Worm (Caenorhabditis elegans) whole organism, late embryonic: ENCODE measurements around the gene C49H3.3.

Source experiments
- C08G9.2 ChIP-seq: sonication (generic microtip); optimal IDR thresholded peaks from 2 replicates; lab custom pipeline; 2016; ENCODE audit warnings: mild to moderate bottlenecking, missing genetic modification characterization, moderate library complexity, missing compliant biosample characterization
- T23F11.4 ChIP-seq: fragments of 200-800 bp; sonication (Bioruptor generic); optimal IDR thresholded peaks from 2 replicates; lab custom pipeline; 2018; ENCODE audit warnings: mild to moderate bottlenecking, missing genetic modification characterization, missing compliant biosample characterization
- ama-1 ChIP-seq: fragments of 150-350 bp; optimal IDR thresholded peaks from 2 replicates; lab custom pipeline; 2014
- ceh-14 ChIP-seq: sonication (generic microtip); optimal IDR thresholded peaks from 2 replicates; lab custom pipeline; 2016; ENCODE audit warnings: missing genotype, missing genetic modification characterization, missing compliant biosample characterization
- ceh-19 ChIP-seq: fragments of 200-800 bp; sonication (Bioruptor generic); optimal IDR thresholded peaks from 2 replicates; lab custom pipeline; 2018; ENCODE audit warnings: mild to moderate bottlenecking, missing genetic modification characterization, missing compliant biosample characterization
- ceh-2 ChIP-seq: sonication (generic microtip); optimal IDR thresholded peaks from 2 replicates; lab custom pipeline; 2016; ENCODE audit warnings: missing genotype, missing genetic modification characterization, missing compliant biosample characterization
- ceh-22 ChIP-seq: sonication (generic microtip); optimal IDR thresholded peaks from 2 replicates; lab custom pipeline; 2017; ENCODE audit warnings: missing biosample characterization, missing genetic modification characterization
- ceh-24 ChIP-seq: sonication (generic microtip); optimal IDR thresholded peaks from 2 replicates; lab custom pipeline; 2016; ENCODE audit warnings: mild to moderate bottlenecking, missing genetic modification characterization, missing compliant biosample characterization
- ceh-30 ChIP-seq: fragments of 150-350 bp; optimal IDR thresholded peaks from 2 replicates; lab custom pipeline; 2014; ENCODE audit warnings: missing biosample characterization, missing genetic modification characterization
- ceh-31 ChIP-seq: sonication (generic microtip); optimal IDR thresholded peaks from 2 replicates; lab custom pipeline; 2016; ENCODE audit warnings: missing genetic modification characterization, missing compliant biosample characterization
- ceh-6 ChIP-seq: fragments of 200-800 bp; sonication (Bioruptor generic); optimal IDR thresholded peaks from 2 replicates; lab custom pipeline; 2018; ENCODE audit warnings: mild to moderate bottlenecking, missing genetic modification characterization, missing compliant biosample characterization
- ceh-9 ChIP-seq: sonication (generic microtip); optimal IDR thresholded peaks from 2 replicates; lab custom pipeline; 2016; ENCODE audit warnings: mild to moderate bottlenecking, missing genetic modification characterization, inconsistent platforms, missing compliant biosample characterization
- dve-1 ChIP-seq: sonication (generic microtip); optimal IDR thresholded peaks from 2 replicates; lab custom pipeline; 2017; ENCODE audit warnings: antibody characterized with exemption, mild to moderate bottlenecking, missing genetic modification characterization, missing compliant biosample characterization
- elt-2 ChIP-seq: sonication (generic microtip); optimal IDR thresholded peaks from 2 replicates; lab custom pipeline; 2016; ENCODE audit warnings: missing genetic modification reagents, missing genetic modification characterization, missing compliant biosample characterization
- elt-4 ChIP-seq: sonication (generic microtip); optimal IDR thresholded peaks from 2 replicates; lab custom pipeline; 2016; ENCODE audit warnings: missing genetic modification characterization, missing compliant biosample characterization
- eyg-1 ChIP-seq: sonication (generic microtip); optimal IDR thresholded peaks from 2 replicates; lab custom pipeline; 2016; ENCODE audit warnings: missing genotype, missing genetic modification characterization, missing compliant biosample characterization
- fax-1 ChIP-seq: sonication (generic microtip); optimal IDR thresholded peaks from 2 replicates; lab custom pipeline; 2016; ENCODE audit warnings: missing genotype, missing genetic modification characterization, missing compliant biosample characterization
- fkh-10 ChIP-seq: fragments of 150-350 bp; optimal IDR thresholded peaks from 2 replicates; lab custom pipeline; 2014; ENCODE audit warnings: missing biosample characterization, missing genetic modification reagents, missing genetic modification characterization
- fkh-6 ChIP-seq: sonication (generic microtip); optimal IDR thresholded peaks from 2 replicates; lab custom pipeline; 2016; ENCODE audit warnings: missing genetic modification characterization, missing compliant biosample characterization
- gmeb-2 ChIP-seq: sonication (generic microtip); optimal IDR thresholded peaks from 2 replicates; lab custom pipeline; 2016; ENCODE audit warnings: missing genetic modification characterization, inconsistent platforms, missing compliant biosample characterization
- hlh-13 ChIP-seq: fragments of 200-800 bp; sonication (Bioruptor generic); optimal IDR thresholded peaks from 2 replicates; lab custom pipeline; 2018; ENCODE audit warnings: mild to moderate bottlenecking, missing genetic modification characterization, missing compliant biosample characterization
- hlh-30 ChIP-seq: sonication (generic microtip); optimal IDR thresholded peaks from 2 replicates; lab custom pipeline; 2017; ENCODE audit warnings: antibody characterized with exemption, missing genetic modification characterization, missing compliant biosample characterization; ENCODE audit not compliant: insufficient read depth
- lim-6 ChIP-seq: sonication (generic microtip); optimal IDR thresholded peaks from 2 replicates; lab custom pipeline; 2016; ENCODE audit warnings: missing genetic modification characterization, missing compliant biosample characterization
- lin-11 ChIP-seq: fragments of 200-800 bp; sonication (Bioruptor generic); optimal IDR thresholded peaks from 2 replicates; lab custom pipeline; 2018; ENCODE audit warnings: mild to moderate bottlenecking, missing genetic modification characterization, missing compliant biosample characterization
- madf-2 ChIP-seq: sonication (generic microtip); optimal IDR thresholded peaks from 2 replicates; lab custom pipeline; 2017; ENCODE audit warnings: missing genetic modification characterization, missing compliant biosample characterization
- nfya-1 ChIP-seq: sonication (generic microtip); optimal IDR thresholded peaks from 2 replicates; lab custom pipeline; 2017; ENCODE audit warnings: missing genetic modification characterization, mild to moderate bottlenecking, missing compliant biosample characterization, antibody characterized with exemption, moderate library complexity
- nhr-11 ChIP-seq: fragments of 150-350 bp; optimal IDR thresholded peaks from 2 replicates; lab custom pipeline; 2014; ENCODE audit warnings: missing biosample characterization, missing genetic modification characterization
- npax-4 ChIP-seq: sonication (generic microtip); optimal IDR thresholded peaks from 2 replicates; lab custom pipeline; 2016; ENCODE audit warnings: missing genetic modification characterization, missing compliant biosample characterization
- pat-9 ChIP-seq: fragments of 200-800 bp; sonication (Bioruptor generic); optimal IDR thresholded peaks from 2 replicates; lab custom pipeline; 2018; ENCODE audit warnings: mild to moderate bottlenecking, missing genetic modification characterization, moderate library complexity, missing compliant biosample characterization
- pha-2 ChIP-seq: sonication (generic microtip); optimal IDR thresholded peaks from 2 replicates; lab custom pipeline; 2017; ENCODE audit warnings: mild to moderate bottlenecking, missing genetic modification characterization, missing compliant biosample characterization
- pha-4 ChIP-seq: fragments of 150-350 bp; optimal IDR thresholded peaks from 2 replicates; lab custom pipeline; 2018; ENCODE audit warnings: missing biosample characterization, missing genetic modification reagents, missing genetic modification characterization
- pqm-1 ChIP-seq: sonication (generic microtip); optimal IDR thresholded peaks from 2 replicates; lab custom pipeline; 2016; ENCODE audit warnings: missing genetic modification characterization, missing compliant biosample characterization
- sdc-2 ChIP-seq: sonication (generic microtip); optimal IDR thresholded peaks from 2 replicates; lab custom pipeline; 2016; ENCODE audit warnings: missing genotype, missing genetic modification characterization, missing compliant biosample characterization
- syd-9 ChIP-seq: sonication (generic microtip); optimal IDR thresholded peaks from 2 replicates; lab custom pipeline; 2016; ENCODE audit warnings: mild to moderate bottlenecking, missing genetic modification characterization, moderate library complexity, missing compliant biosample characterization
- tbx-7 ChIP-seq: sonication (generic microtip); optimal IDR thresholded peaks from 2 replicates; lab custom pipeline; 2016; ENCODE audit warnings: missing genotype, missing genetic modification characterization, missing compliant biosample characterization
- ttx-3 ChIP-seq: sonication (generic microtip); optimal IDR thresholded peaks from 2 replicates; lab custom pipeline; 2016; ENCODE audit warnings: missing genetic modification reagents, missing genetic modification characterization, missing compliant biosample characterization
- unc-3 ChIP-seq, 2 experiments: fragments of 200-800 bp in 1 of 2; sonication (Bioruptor generic) in 1 of 2; sonication (generic microtip) in 1 of 2; conservative IDR thresholded peaks in 1 of 2; optimal IDR thresholded peaks in 1 of 2; 2 replicates each; pipeline versions ENCODE4 v1.3.6 to Lab custom; 2016 to 2022; ENCODE audit warnings: missing compliant biosample characterization in 2 of 2, missing genetic modification characterization in 2 of 2, missing genetic modification reagents in 1 of 2
- unc-55 ChIP-seq: sonication (generic microtip); optimal IDR thresholded peaks from 2 replicates; lab custom pipeline; 2017; ENCODE audit warnings: missing biosample characterization, missing genetic modification reagents, missing genetic modification characterization
- zip-5 ChIP-seq: sonication (generic microtip); optimal IDR thresholded peaks from 2 replicates; lab custom pipeline; 2016; ENCODE audit warnings: missing genetic modification characterization, missing compliant biosample characterization
- ztf-16 ChIP-seq: sonication (generic microtip); optimal IDR thresholded peaks from 2 replicates; lab custom pipeline; 2017; ENCODE audit warnings: missing genetic modification characterization, missing compliant biosample characterization

C49H3.3 gene

DNA sequence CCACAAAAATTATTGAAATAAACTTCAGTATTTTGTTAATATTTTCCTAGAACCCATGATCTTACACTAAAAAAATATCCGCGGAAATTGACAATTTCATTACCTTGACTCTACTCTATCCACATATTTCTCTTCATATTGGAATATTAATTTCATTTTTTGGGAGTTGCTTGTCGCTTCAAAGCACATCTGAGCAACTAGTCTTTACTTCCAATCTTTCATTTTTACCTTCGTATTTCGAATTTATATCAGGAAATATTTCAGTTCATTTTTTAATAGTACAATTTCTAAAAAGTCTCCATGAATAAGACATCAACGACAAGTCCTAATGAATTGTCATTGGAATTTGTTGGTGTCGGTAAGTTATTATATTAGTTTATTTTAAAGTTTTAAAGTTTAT is 45.1 kb upstream of the C49H3.3 start, which contains the start of gene srt-73:
Gene srt-73, plus strand, starts transcription at position 301 of the 400 bp plus-strand sequence.
- TF ChIP-seq lim-6 = no peak
- TF ChIP-seq ceh-2 (tag; lab: Kevin White, UChicago) = no peak
- TF ChIP-seq zip-5 (tag; lab: Kevin White, UChicago) = no peak
- TF ChIP-seq ceh-6 (GFP tag; lab: Kevin White, UChicago) = no peak
- TF ChIP-seq nfya-1 = no peak
- TF ChIP-seq, all 69 proteins: peak for 0

DNA sequence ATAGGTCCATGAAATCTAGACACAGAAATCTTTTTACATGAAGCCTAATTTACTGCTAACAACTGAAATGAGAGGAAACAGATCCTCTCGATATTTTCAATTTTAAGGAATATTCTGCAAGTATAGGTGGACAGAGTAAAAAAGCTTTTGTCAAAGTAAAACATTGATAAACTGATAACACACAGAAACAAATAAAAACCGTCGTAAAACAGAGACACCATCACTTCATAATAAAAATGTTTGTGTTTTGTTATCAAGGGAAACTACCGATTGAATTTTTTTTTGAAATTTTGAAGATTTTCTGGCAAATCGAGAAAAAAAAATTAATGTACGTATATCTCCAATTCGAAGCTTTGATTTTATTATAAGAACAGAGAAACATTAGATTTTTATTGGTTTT is 43.0 kb upstream of the C49H3.3 start:
- TF ChIP-seq tbx-7 (tag; lab: Kevin White, UChicago) (no peak), ttx-3 (no peak), gmeb-2 (no peak), ztf-16 (tag; lab: Kevin White, UChicago) (no peak), nhr-11 (tag; lab: Kevin White, UChicago) (no peak)

DNA sequence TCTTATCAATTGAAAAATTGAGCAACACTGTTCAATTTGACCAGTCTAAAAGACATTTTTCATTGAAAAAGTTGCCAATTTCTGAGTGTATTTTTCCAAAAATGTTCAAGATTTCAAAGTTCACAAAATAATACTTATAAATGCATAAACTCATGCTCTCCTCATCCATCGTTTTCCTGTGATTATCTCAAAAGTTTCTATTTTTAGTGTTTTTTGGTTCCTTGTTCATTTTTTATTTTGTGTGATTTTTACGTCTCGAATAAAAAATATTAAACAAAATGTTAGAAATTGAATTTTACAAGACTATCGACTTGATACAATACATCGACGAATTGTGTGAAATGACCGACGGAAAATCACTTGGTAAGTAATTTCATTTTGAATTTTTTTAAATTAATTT is 42.4 kb upstream of the C49H3.3 start, which contains the start of gene atic-1:
Gene atic-1, plus strand, starts transcription at position 301 of the 400 bp plus-strand sequence.
- TF ChIP-seq C08G9.2 (tag; lab: Kevin White, UChicago) = no peak
- TF ChIP-seq hlh-30 = no peak
- TF ChIP-seq lin-11 (tag; lab: Kevin White, UChicago) = no peak
- no peak for TF ChIP-seq pha-2 (tag; lab: Kevin White, UChicago)
- no peak for TF ChIP-seq ceh-31 (tag; lab: Kevin White, UChicago)
- no peak for TF ChIP-seq sdc-2
- TF ChIP-seq hlh-13 (GFP tag; lab: Kevin White, UChicago) = no peak
- TF ChIP-seq ceh-22 (tag; lab: Kevin White, UChicago) = no peak
- no peak for TF ChIP-seq pat-9 (tag; lab: Kevin White, UChicago)
- TF ChIP-seq ceh-30 (tag; lab: Kevin White, UChicago) = no peak
- TF ChIP-seq fax-1 (tag; lab: Kevin White, UChicago) = no peak
- no peak for TF ChIP-seq lim-6
- TF ChIP-seq, all 69 proteins: peak for 0

DNA sequence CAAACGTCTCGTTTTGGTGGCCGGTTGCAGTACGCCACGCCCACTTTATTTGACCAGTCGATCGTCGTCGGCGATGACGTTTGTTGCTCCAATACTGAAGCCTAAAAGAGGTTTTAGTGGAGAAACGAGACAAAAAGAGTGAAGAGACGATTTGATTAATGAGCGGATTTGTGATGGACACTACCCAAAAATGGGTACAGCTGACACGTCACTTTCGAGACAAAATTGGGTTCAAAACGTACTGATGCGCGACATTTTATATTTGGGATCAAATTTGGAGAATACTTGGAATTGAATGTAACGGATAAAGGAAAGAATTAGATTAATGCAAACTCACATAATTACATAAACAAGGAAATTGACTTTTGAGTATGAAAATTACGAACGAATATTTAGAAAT is 26.7 kb upstream of the C49H3.3 start, which contains the start of gene ilys-4:
Gene ilys-4, minus strand, starts transcription at position 101 of the 400 bp plus-strand sequence.
- TF ChIP-seq T23F11.4 (no peak), ceh-24 (tag; lab: Kevin White, UChicago) (no peak), ama-1 (lab: Kevin White, UChicago) (no peak), nfya-1 (no peak), madf-2 (tag; lab: Kevin White, UChicago) (no peak), fkh-10 (no peak), ceh-19 (GFP tag; lab: Kevin White, UChicago) (no peak), elt-4 (no peak), fkh-6 (tag; lab: Kevin White, UChicago) (no peak), ceh-22 (tag; lab: Kevin White, UChicago) (no peak), sdc-2 (no peak), syd-9 (tag; lab: Kevin White, UChicago) (no peak), ceh-31 (tag; lab: Kevin White, UChicago) (no peak), elt-2 (no peak), npax-4 (tag; lab: Kevin White, UChicago) (no peak), ceh-6 (GFP tag; lab: Kevin White, UChicago) (no peak), ceh-9 (tag; lab: Kevin White, UChicago) (no peak), nhr-11 (tag; lab: Kevin White, UChicago) (no peak), ceh-14 (no peak)

DNA sequence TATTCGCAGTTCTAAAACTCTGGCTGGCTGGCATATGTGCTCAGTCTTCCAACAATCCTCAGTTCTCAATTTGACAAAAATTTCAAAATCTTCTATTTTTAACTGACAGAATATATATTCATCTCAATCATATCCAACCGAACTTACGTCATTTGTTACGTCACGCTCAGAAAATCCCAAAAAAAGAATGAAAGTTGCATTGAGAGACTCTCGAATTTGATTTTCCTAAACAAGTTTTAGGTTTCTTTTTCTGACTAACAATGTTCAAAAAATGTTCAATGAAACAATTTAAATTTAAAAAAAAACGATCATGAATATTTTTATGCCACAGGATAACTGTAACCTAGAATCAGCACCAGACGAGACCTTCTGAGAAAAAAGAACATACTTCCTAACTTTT is 26.2 kb upstream of the C49H3.3 start:
- TF ChIP-seq fkh-6 (tag; lab: Kevin White, UChicago) = no peak
- no peak for TF ChIP-seq eyg-1
- TF ChIP-seq dve-1 (tag; lab: Kevin White, UChicago) = no peak
- no peak for TF ChIP-seq pqm-1 (tag; lab: Kevin White, UChicago)
- no peak for TF ChIP-seq pha-4 (tag; lab: Kevin White, UChicago)
- no peak for TF ChIP-seq ceh-31 (tag; lab: Kevin White, UChicago)
- TF ChIP-seq unc-3 (GFP tag; conservative IDR thresholded peaks at IDR 0.05; lab: Robert Waterston, UW) = no peak
- no peak for TF ChIP-seq unc-3 (tag; optimal IDR thresholded peaks at IDR 0.05; lab: Kevin White, UChicago)
- TF ChIP-seq unc-55 = no peak
